Fruit fly (Drosophila melanogaster): ENCODE measurements around the gene CG13365.

dm6 chrX:655492-656379 is 34.7 kb upstream of the CG13365 start, which contains the start of the genes Hmt4-20 and SkpA:
- TF ChIP-seq psq (optimal IDR thresholded peaks at IDR 0.05) (no peak), h (optimal IDR thresholded peaks at IDR 0.05) (no peak), insv (optimal IDR thresholded peaks at IDR 0.05) (no peak), Sin3A (optimal IDR thresholded peaks at IDR 0.05) (no peak), Myc (optimal IDR thresholded peaks at IDR 0.05) (no peak)
